Worm (Caenorhabditis elegans) whole organism, mixed stage, embryonic: ENCODE measurements around the gene C56E6.4.
A peak's percentile ranks its signal among the peaks of the same experiment; 100 is the strongest.

ENCODE experiments used
- M03D4.4 ChIP-seq: sonication (generic microtip); optimal IDR thresholded peaks from 2 replicates; lab custom pipeline; 2017; ENCODE audit warnings: mild to moderate bottlenecking, missing genetic modification characterization, missing compliant biosample characterization
- bed-3 ChIP-seq: fragments of 200-800 bp; sonication (Bioruptor generic); optimal IDR thresholded peaks from 3 replicates; lab custom pipeline; 2018; ENCODE audit warnings: mild to moderate bottlenecking, missing genetic modification characterization, moderate library complexity, missing compliant biosample characterization
- blmp-1 ChIP-seq: fragments of 150-350 bp; optimal IDR thresholded peaks from 2 replicates; lab custom pipeline; 2014; ENCODE audit warnings: missing biosample characterization, missing genetic modification characterization
- ceh-39 ChIP-seq: fragments of 150-350 bp; optimal IDR thresholded peaks from 2 replicates; lab custom pipeline; 2014; ENCODE audit warnings: missing biosample characterization, missing genetic modification characterization
- ceh-83 ChIP-seq: fragments of 200-800 bp; sonication (Bioruptor generic); optimal IDR thresholded peaks from 2 replicates; lab custom pipeline; 2018; ENCODE audit warnings: mild to moderate bottlenecking, missing genetic modification characterization, missing compliant biosample characterization
- ces-1 ChIP-seq: fragments of 150-350 bp; optimal IDR thresholded peaks from 2 replicates; lab custom pipeline; 2014; ENCODE audit warnings: missing biosample characterization, missing genetic modification reagents, missing genetic modification characterization
- cnd-1 ChIP-seq: fragments of 200-800 bp; sonication (Bioruptor generic); optimal IDR thresholded peaks from 2 replicates; lab custom pipeline; 2018; ENCODE audit warnings: mild to moderate bottlenecking, missing genetic modification characterization, missing compliant biosample characterization
- drap-1 ChIP-seq: fragments of 200-800 bp; sonication (Bioruptor generic); optimal IDR thresholded peaks from 3 replicates; lab custom pipeline; 2018; ENCODE audit warnings: mild to moderate bottlenecking, missing genetic modification characterization, missing compliant biosample characterization
- elt-1 ChIP-seq: sonication (generic microtip); optimal IDR thresholded peaks from 2 replicates; lab custom pipeline; 2017; ENCODE audit warnings: missing genetic modification characterization, mild to moderate bottlenecking, missing compliant biosample characterization, antibody characterized with exemption, moderate library complexity, borderline replicate concordance; ENCODE audit not compliant: insufficient read depth
- elt-3 ChIP-seq: fragments of 150-350 bp; optimal IDR thresholded peaks from 2 replicates; lab custom pipeline; 2014; ENCODE audit warnings: missing biosample characterization, missing genetic modification characterization
- flh-1 ChIP-seq: fragments of 200-800 bp; sonication (Bioruptor generic); optimal IDR thresholded peaks from 2 replicates; lab custom pipeline; 2018; ENCODE audit warnings: mild to moderate bottlenecking, missing genetic modification characterization, moderate library complexity, missing compliant biosample characterization
- ham-2 ChIP-seq: fragments of 200-800 bp; sonication (Bioruptor generic); optimal IDR thresholded peaks from 2 replicates; lab custom pipeline; 2018; ENCODE audit warnings: mild to moderate bottlenecking, missing genetic modification characterization, missing compliant biosample characterization
- hlh-1 ChIP-seq: fragments of 150-350 bp; optimal IDR thresholded peaks from 2 replicates; lab custom pipeline; 2014; ENCODE audit warnings: missing biosample characterization, missing genetic modification reagents, missing genetic modification characterization
- lin-13 ChIP-seq: fragments of 150-350 bp; optimal IDR thresholded peaks from 2 replicates; lab custom pipeline; 2014; ENCODE audit warnings: missing biosample characterization, missing genetic modification characterization
- lin-32 ChIP-seq: fragments of 200-800 bp; sonication (Bioruptor generic); optimal IDR thresholded peaks from 2 replicates; lab custom pipeline; 2018; ENCODE audit warnings: mild to moderate bottlenecking, missing genetic modification characterization, missing compliant biosample characterization
- lsy-2 ChIP-seq: fragments of 150-350 bp; optimal IDR thresholded peaks from 2 replicates; lab custom pipeline; 2014; ENCODE audit warnings: missing biosample characterization, missing genetic modification characterization
- mab-5 ChIP-seq: fragments of 150-350 bp; optimal IDR thresholded peaks from 2 replicates; lab custom pipeline; 2014; ENCODE audit warnings: missing biosample characterization, missing genetic modification characterization
- mep-1 ChIP-seq: fragments of 150-350 bp; optimal IDR thresholded peaks from 2 replicates; lab custom pipeline; 2017; ENCODE audit warnings: missing biosample characterization, missing genetic modification reagents, missing genetic modification characterization, inconsistent platforms
- nhr-2 ChIP-seq: fragments of 150-350 bp; optimal IDR thresholded peaks from 2 replicates; lab custom pipeline; 2014; ENCODE audit warnings: missing biosample characterization, missing genetic modification characterization
- nhr-237 ChIP-seq: fragments of 150-350 bp; optimal IDR thresholded peaks from 2 replicates; lab custom pipeline; 2014; ENCODE audit warnings: missing biosample characterization, missing genetic modification characterization
- nhr-28 ChIP-seq: fragments of 150-350 bp; optimal IDR thresholded peaks from 2 replicates; lab custom pipeline; 2014; ENCODE audit warnings: missing biosample characterization, missing genetic modification characterization
- nhr-76 ChIP-seq: sonication (generic microtip); optimal IDR thresholded peaks from 2 replicates; lab custom pipeline; 2017; ENCODE audit warnings: missing biosample characterization, missing genetic modification characterization
- pha-4 ChIP-seq: fragments of 150-350 bp; optimal IDR thresholded peaks from 2 replicates; lab custom pipeline; 2018; ENCODE audit warnings: missing biosample characterization, missing genetic modification reagents, missing genetic modification characterization
- sem-2 ChIP-seq: fragments of 200-800 bp; sonication (Bioruptor generic); optimal IDR thresholded peaks from 2 replicates; lab custom pipeline; 2018; ENCODE audit warnings: mild to moderate bottlenecking, missing genetic modification characterization, missing compliant biosample characterization
- snpc-4 ChIP-seq: fragments of 150-350 bp; optimal IDR thresholded peaks from 2 replicates; lab custom pipeline; 2014; ENCODE audit warnings: missing biosample characterization, missing genetic modification characterization
- sptf-1 ChIP-seq: sonication (generic microtip); optimal IDR thresholded peaks from 2 replicates; lab custom pipeline; 2017; ENCODE audit warnings: mild to moderate bottlenecking, missing genetic modification characterization, moderate library complexity, missing compliant biosample characterization
- tbx-8 ChIP-seq: fragments of 200-800 bp; sonication (Bioruptor generic); optimal IDR thresholded peaks from 2 replicates; lab custom pipeline; 2018; ENCODE audit warnings: mild to moderate bottlenecking, missing genetic modification characterization, moderate library complexity, missing compliant biosample characterization
- unc-120 ChIP-seq: sonication (generic microtip); optimal IDR thresholded peaks from 2 replicates; lab custom pipeline; 2017; ENCODE audit warnings: missing genetic modification characterization, missing compliant biosample characterization; ENCODE audit not compliant: poor library complexity, severe bottlenecking
- unc-39 ChIP-seq: fragments of 150-350 bp; optimal IDR thresholded peaks from 2 replicates; lab custom pipeline; 2014; ENCODE audit warnings: missing biosample characterization, missing genetic modification characterization
- unc-62 ChIP-seq: fragments of 150-350 bp; optimal IDR thresholded peaks from 2 replicates; lab custom pipeline; 2014; ENCODE audit warnings: missing biosample characterization, missing genetic modification reagents, missing genetic modification characterization
- zip-8 ChIP-seq: fragments of 150-350 bp; optimal IDR thresholded peaks from 2 replicates; lab custom pipeline; 2014; ENCODE audit warnings: missing biosample characterization, missing genetic modification characterization
- ztf-11 ChIP-seq: fragments of 150-350 bp; optimal IDR thresholded peaks from 2 replicates; lab custom pipeline; 2014; ENCODE audit warnings: missing biosample characterization, missing genetic modification characterization

The C56E6.4 gene

DNA sequence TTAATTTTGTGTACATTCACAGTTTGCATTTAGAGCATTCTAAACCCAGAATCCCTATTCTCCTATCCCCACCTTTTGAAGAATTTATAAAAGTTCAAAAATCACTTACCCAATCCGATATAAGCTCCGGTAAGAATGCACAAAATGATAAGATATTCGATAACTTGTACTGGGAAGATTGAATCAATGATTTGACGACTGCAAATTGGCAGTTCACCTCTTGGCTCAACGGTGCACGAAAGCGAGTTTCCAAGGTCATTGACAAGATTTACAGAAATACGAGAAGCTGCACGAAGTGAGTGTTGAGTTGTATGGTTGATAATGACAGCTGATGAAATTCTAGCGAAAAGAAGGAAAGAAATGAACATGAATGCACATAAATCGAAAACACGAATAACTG is 31.8 kb upstream of the C56E6.4 start:
- TF ChIP-seq zip-8 (tag; lab: Kevin White, UChicago): no peak
- TF ChIP-seq unc-62 (GFP tag; lab: Kevin White, UChicago): no peak
- TF ChIP-seq flh-1 (GFP tag; lab: Kevin White, UChicago): no peak
- no peak for TF ChIP-seq blmp-1 (tag; lab: Kevin White, UChicago)
- no peak for TF ChIP-seq nhr-76 (tag; lab: Kevin White, UChicago)
- no peak for TF ChIP-seq ceh-83
- TF ChIP-seq pha-4 (tag; lab: Kevin White, UChicago): no peak
- TF ChIP-seq tbx-8 (GFP tag; lab: Kevin White, UChicago): no peak

ce11 chrII:6558887-6559286 is 30.4 kb upstream of the C56E6.4 start:
- TF ChIP-seq pha-4 (tag; lab: Kevin White, UChicago) (no peak), lsy-2 (tag; lab: Kevin White, UChicago) (no peak), ceh-83 (no peak), M03D4.4 (tag; lab: Kevin White, UChicago) (no peak), mep-1 (no peak), sptf-1 (tag; lab: Kevin White, UChicago) (no peak), hlh-1 (tag; lab: Kevin White, UChicago) (no peak), ham-2 (no peak), lin-13 (tag; lab: Kevin White, UChicago) (no peak), snpc-4 (tag; lab: Kevin White, UChicago) (no peak), cnd-1 (no peak), ces-1 (no peak)

DNA sequence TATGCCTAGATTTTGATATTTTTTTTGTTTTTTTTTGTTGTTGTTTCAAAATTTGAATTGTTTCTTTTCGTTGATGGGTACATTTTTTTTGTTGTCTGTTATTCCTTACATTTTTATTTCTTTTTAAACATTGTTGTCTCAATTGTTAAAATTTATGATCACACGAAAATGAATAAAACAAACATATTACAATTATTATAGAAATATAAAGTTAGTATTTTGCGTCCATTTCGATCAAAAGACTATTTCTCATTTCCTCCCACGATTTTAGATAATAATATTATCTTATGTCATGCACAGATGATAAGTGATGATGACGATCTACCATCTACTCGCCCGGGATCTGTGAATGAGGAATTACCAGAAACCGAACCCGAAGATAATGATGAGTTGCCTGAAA is 26.1 kb upstream of the C56E6.4 start, which contains the start of gene wrn-1:
Gene wrn-1, plus strand, starts transcription at position 301 of the 400 bp plus-strand sequence.
- TF ChIP-seq snpc-4 (tag; lab: Kevin White, UChicago): no peak

DNA sequence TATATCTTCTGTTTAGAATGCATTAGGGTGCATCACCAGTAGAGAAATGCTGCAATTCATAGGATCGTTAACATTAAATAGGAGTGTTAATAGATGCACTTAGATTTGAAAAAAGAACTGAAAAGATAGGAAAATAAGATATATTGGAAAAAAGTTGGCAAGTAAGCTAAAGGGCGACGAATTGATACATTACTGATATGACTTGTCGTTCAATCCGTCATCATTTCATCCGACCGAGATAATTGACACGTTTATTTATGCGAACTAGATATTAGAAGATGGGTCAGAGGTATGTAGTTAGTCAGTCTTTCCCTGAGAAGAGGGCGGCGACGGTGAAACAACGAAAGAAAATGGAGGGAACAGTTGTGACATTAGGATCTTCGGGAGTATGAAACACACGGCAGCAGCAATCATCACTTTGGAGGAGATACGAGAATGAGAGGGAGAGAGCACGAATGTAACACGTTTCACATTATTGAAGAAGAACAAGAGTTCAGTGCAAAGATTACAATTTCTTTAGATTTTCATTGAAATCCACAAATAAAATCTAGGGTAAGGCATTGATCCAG is 16.4 kb upstream of the C56E6.4 start, which contains the start of gene lron-15:
Gene lron-15, minus strand, starts transcription at position 51 of the 569 bp plus-strand sequence.
- TF ChIP-seq ztf-11 (no peak), unc-39 (tag; lab: Kevin White, UChicago) (no peak), unc-120 (tag; lab: Kevin White, UChicago) (peak; percentile 46), mab-5 (no peak), cnd-1 (no peak), unc-62 (GFP tag; lab: Kevin White, UChicago) (peak; percentile 85), nhr-28 (no peak), flh-1 (GFP tag; lab: Kevin White, UChicago) (no peak), zip-8 (tag; lab: Kevin White, UChicago) (no peak), hlh-1 (tag; lab: Kevin White, UChicago) (peak; percentile 92), nhr-2 (no peak), bed-3 (GFP tag; lab: Kevin White, UChicago) (no peak), pha-4 (tag; lab: Kevin White, UChicago) (no peak), tbx-8 (GFP tag; lab: Kevin White, UChicago) (no peak), lin-32 (no peak), elt-3 (tag; lab: Kevin White, UChicago) (no peak), elt-1 (no peak)

ce11 chrII:6535957-6536424 is 7.5 kb upstream of the C56E6.4 start, which contains the start of gene utp-20:
Gene utp-20, plus strand, starts transcription at chrII:6536374.
- TF ChIP-seq lin-32 (no peak), sptf-1 (tag; lab: Kevin White, UChicago) (no peak), sem-2 (GFP tag; lab: Kevin White, UChicago) (no peak), tbx-8 (GFP tag; lab: Kevin White, UChicago) (no peak), lsy-2 (tag; lab: Kevin White, UChicago) (peak; percentile 65), nhr-76 (tag; lab: Kevin White, UChicago) (no peak), pha-4 (tag; lab: Kevin White, UChicago) (no peak), ceh-83 (no peak), nhr-237 (tag; lab: Kevin White, UChicago) (peak; percentile 25), snpc-4 (tag; lab: Kevin White, UChicago) (no peak), ceh-39 (tag; lab: Kevin White, UChicago) (peak; percentile 39), ztf-11 (no peak), drap-1 (no peak), ces-1 (peak; percentile 84), mab-5 (no peak)
